Fruit fly (Drosophila melanogaster) S2 (cell line): ENCODE measurements around the gene CG6928.

ENCODE experiments used
- CG8478 ChIP-seq: fragments of >200 bp; optimal IDR thresholded peaks from 2 replicates; lab custom pipeline; 2018
- CTCF ChIP-seq, 2 experiments: fragments of >200 bp; optimal IDR thresholded peaks; 2 replicates each; lab custom pipeline; 2018

dm6 chr3L:12049597-12050311 is 46.8 kb downstream of the CG6928 start:
- no peak for TF ChIP-seq CG8478 (lab: Kevin White, UChicago)
- TF ChIP-seq CTCF (optimal IDR thresholded peaks at IDR 0.05; lab: Kevin White, UChicago) = peak; percentile 71 to 83
